Worm (Caenorhabditis elegans) whole organism, young adult: ENCODE measurements around the gene str-176.

Source experiments
- B0035.1 ChIP-seq: sonication (generic microtip); optimal IDR thresholded peaks from 2 replicates; lab custom pipeline; 2016; ENCODE audit warnings: missing genetic modification characterization, mild to moderate bottlenecking, missing compliant biosample characterization, missing genotype, missing genetic modification reagents
- C06A6.2 ChIP-seq: fragments of 200-800 bp; sonication (Bioruptor generic); conservative IDR thresholded peaks from 2 replicates; pipeline ENCODE4 v1.3.6; 2022; ENCODE audit warnings: missing genetic modification characterization, missing compliant biosample characterization
- C17E4.6 ChIP-seq: fragments of 200-800 bp; sonication (Bioruptor generic); IDR thresholded peaks from 2 replicates; pipeline ENCODE4 v1.3.6; 2022; ENCODE audit warnings: missing genetic modification reagents, missing genetic modification characterization, missing compliant biosample characterization
- D2030.7 ChIP-seq: fragments of 200-800 bp; sonication (Bioruptor generic); IDR thresholded peaks from 2 replicates; pipeline ENCODE4 v1.3.6; 2022; ENCODE audit warnings: missing genetic modification reagents, missing genetic modification characterization, missing compliant biosample characterization
- F10E7.11 ChIP-seq: sonication (generic microtip); optimal IDR thresholded peaks from 2 replicates; lab custom pipeline; 2017; ENCODE audit warnings: mild to moderate bottlenecking, missing genetic modification characterization, moderate library complexity, missing compliant biosample characterization
- F33H1.4 ChIP-seq: fragments of 200-800 bp; sonication (Bioruptor generic); IDR thresholded peaks from 2 replicates; pipeline ENCODE4 v1.3.6; 2022; ENCODE audit warnings: missing genetic modification reagents, missing genetic modification characterization, missing compliant biosample characterization
- F37B4.10 ChIP-seq: fragments of 200-800 bp; sonication (Bioruptor generic); IDR thresholded peaks from 2 replicates; pipeline ENCODE4 v1.3.6; 2022; ENCODE audit warnings: missing genetic modification characterization, missing compliant biosample characterization
- F39B2.1 ChIP-seq: fragments of 200-800 bp; sonication (Bioruptor generic); IDR thresholded peaks from 2 replicates; pipeline ENCODE4 v1.3.6; 2022; ENCODE audit warnings: missing genetic modification reagents, missing genetic modification characterization, missing compliant biosample characterization
- F49E8.2 ChIP-seq: sonication (generic microtip); optimal IDR thresholded peaks from 3 replicates; lab custom pipeline; 2017; ENCODE audit warnings: missing genetic modification characterization, mild to moderate bottlenecking, missing compliant biosample characterization, antibody characterized with exemption, moderate library complexity; ENCODE audit not compliant: insufficient read depth
- K12H6.12 ChIP-seq: fragments of 200-800 bp; sonication (Bioruptor generic); optimal IDR thresholded peaks from 2 replicates; lab custom pipeline; 2018; ENCODE audit warnings: mild to moderate bottlenecking, missing genetic modification characterization, missing compliant biosample characterization
- T26A5.8 ChIP-seq: sonication (generic microtip); optimal IDR thresholded peaks from 2 replicates; lab custom pipeline; 2016; ENCODE audit warnings: missing genetic modification characterization, missing compliant biosample characterization
- Y53F4B.3 ChIP-seq: fragments of 200-800 bp; sonication (Bioruptor generic); IDR thresholded peaks from 2 replicates; pipeline ENCODE4 v1.3.6; 2022; ENCODE audit warnings: missing genetic modification reagents, missing genetic modification characterization, missing compliant biosample characterization
- ama-1 ChIP-seq, 3 experiments: fragments of 150-350 bp in 1 of 3; sonication (generic microtip) in 2 of 3; optimal IDR thresholded peaks; 2 replicates each; lab custom pipeline; 2014 to 2018; ENCODE audit warnings: missing biosample characterization in 2 of 3, missing genetic modification characterization in 2 of 3, missing genetic modification reagents in 2 of 3
- atf-7 ChIP-seq: sonication (generic microtip); optimal IDR thresholded peaks from 2 replicates; lab custom pipeline; 2017; ENCODE audit warnings: mild to moderate bottlenecking, missing genetic modification characterization, missing compliant biosample characterization
- attf-6 ChIP-seq: fragments of 200-800 bp; sonication (Bioruptor generic); IDR thresholded peaks from 2 replicates; pipeline ENCODE4 v1.3.6; 2022; ENCODE audit warnings: missing genetic modification reagents, missing genetic modification characterization, missing compliant biosample characterization
- cebp-1 ChIP-seq, 2 experiments: fragments of 200-800 bp in 1 of 2; sonication (Bioruptor generic) in 1 of 2; sonication (generic microtip) in 1 of 2; IDR thresholded peaks in 1 of 2; optimal IDR thresholded peaks in 1 of 2; 2 replicates each; pipeline versions ENCODE4 v1.3.6 to Lab custom; 2017 to 2022; ENCODE audit warnings: missing compliant biosample characterization in 2 of 2, missing genetic modification characterization in 2 of 2, mild to moderate bottlenecking in 1 of 2, missing genetic modification reagents in 1 of 2, moderate library complexity in 1 of 2
- ceh-58 ChIP-seq: fragments of 200-800 bp; sonication (Bioruptor generic); IDR thresholded peaks from 2 replicates; pipeline ENCODE4 v1.3.6; 2022; ENCODE audit warnings: missing genetic modification characterization, missing compliant biosample characterization
- dpff-1 ChIP-seq: sonication (generic microtip); optimal IDR thresholded peaks from 2 replicates; lab custom pipeline; 2017; ENCODE audit warnings: mild to moderate bottlenecking, missing genetic modification characterization, missing compliant biosample characterization
- efl-1 ChIP-seq: fragments of 150-350 bp; optimal IDR thresholded peaks from 2 replicates; lab custom pipeline; 2014; ENCODE audit warnings: missing biosample characterization, missing genetic modification reagents, missing genetic modification characterization
- egl-18 ChIP-seq: fragments of 200-800 bp; sonication (Bioruptor generic); IDR thresholded peaks from 2 replicates; pipeline ENCODE4 v1.3.6; 2022; ENCODE audit warnings: missing genetic modification reagents, missing genetic modification characterization, missing compliant biosample characterization
- egrh-3 ChIP-seq: fragments of 200-800 bp; sonication (Bioruptor generic); IDR thresholded peaks from 2 replicates; pipeline ENCODE4 v1.3.6; 2022; ENCODE audit warnings: missing genetic modification reagents, missing genetic modification characterization, missing compliant biosample characterization
- ets-4 ChIP-seq: fragments of 200-800 bp; sonication (Bioruptor generic); optimal IDR thresholded peaks from 2 replicates; lab custom pipeline; 2018; ENCODE audit warnings: mild to moderate bottlenecking, missing genetic modification characterization, missing compliant biosample characterization
- fkh-3 ChIP-seq: sonication (generic microtip); optimal IDR thresholded peaks from 2 replicates; lab custom pipeline; 2016; ENCODE audit warnings: mild to moderate bottlenecking, missing genetic modification characterization, missing compliant biosample characterization
- him-1 ChIP-seq: sonication (generic microtip); optimal IDR thresholded peaks from 2 replicates; lab custom pipeline; 2016; ENCODE audit warnings: missing genotype, missing genetic modification reagents, missing genetic modification characterization, missing compliant biosample characterization
- hlh-12 ChIP-seq: sonication (generic microtip); optimal IDR thresholded peaks from 2 replicates; lab custom pipeline; 2016; ENCODE audit warnings: missing genetic modification characterization, missing compliant biosample characterization
- hmg-20 ChIP-seq: fragments of 200-800 bp; sonication (Bioruptor generic); IDR thresholded peaks from 2 replicates; pipeline ENCODE4 v1.3.6; 2022; ENCODE audit warnings: missing genetic modification reagents, missing genetic modification characterization, missing compliant biosample characterization
- hrde-1 ChIP-seq: sonication (generic microtip); optimal IDR thresholded peaks from 2 replicates; lab custom pipeline; 2016; ENCODE audit warnings: missing genetic modification characterization, mild to moderate bottlenecking, missing compliant biosample characterization, moderate library complexity, missing genotype, missing genetic modification reagents, borderline replicate concordance
- hsf-1 ChIP-seq: fragments of 200-800 bp; sonication (Bioruptor generic); IDR thresholded peaks from 2 replicates; pipeline ENCODE4 v1.3.6; 2022; ENCODE audit warnings: missing genetic modification reagents, missing genetic modification characterization, missing compliant biosample characterization
- lin-26 ChIP-seq: fragments of 200-800 bp; sonication (Bioruptor generic); IDR thresholded peaks from 2 replicates; pipeline ENCODE4 v1.3.6; 2022; ENCODE audit warnings: missing genetic modification reagents, missing genetic modification characterization, missing compliant biosample characterization
- lin-35 ChIP-seq, 3 experiments: fragments of 150-350 bp in 2 of 3; sonication (generic microtip) in 1 of 3; optimal IDR thresholded peaks; 2 replicates each; lab custom pipeline; 2014 to 2018; ENCODE audit warnings: missing biosample characterization in 3 of 3, missing genetic modification characterization in 3 of 3, missing genetic modification reagents in 3 of 3
- lin-54 ChIP-seq: fragments of 200-800 bp; sonication (Bioruptor generic); optimal IDR thresholded peaks from 2 replicates; lab custom pipeline; 2018; ENCODE audit warnings: mild to moderate bottlenecking, missing genetic modification characterization, missing compliant biosample characterization
- lir-1 ChIP-seq: fragments of 200-800 bp; sonication (Bioruptor generic); conservative IDR thresholded peaks from 2 replicates; pipeline ENCODE4 v1.3.6; 2022; ENCODE audit warnings: missing genetic modification reagents, missing genetic modification characterization, missing compliant biosample characterization
- lsy-27 ChIP-seq: sonication (generic microtip); optimal IDR thresholded peaks from 2 replicates; lab custom pipeline; 2017; ENCODE audit warnings: missing genetic modification characterization, mild to moderate bottlenecking, missing compliant biosample characterization, antibody characterized with exemption, missing genotype, borderline replicate concordance; ENCODE audit not compliant: insufficient read depth
- mel-28 ChIP-seq: sonication (generic microtip); optimal IDR thresholded peaks from 2 replicates; lab custom pipeline; 2016; ENCODE audit warnings: borderline replicate concordance, mild to moderate bottlenecking, missing genetic modification characterization, missing compliant biosample characterization
- nfya-2 ChIP-seq: fragments of 200-800 bp; sonication (Bioruptor generic); IDR thresholded peaks from 2 replicates; pipeline ENCODE4 v1.3.6; 2022; ENCODE audit warnings: missing genetic modification reagents, missing genetic modification characterization, missing compliant biosample characterization
- nfyb-1 ChIP-seq: fragments of 200-800 bp; sonication (Bioruptor generic); IDR thresholded peaks from 2 replicates; pipeline ENCODE4 v1.3.6; 2022; ENCODE audit warnings: missing genetic modification reagents, missing genetic modification characterization, missing compliant biosample characterization
- nhr-120 ChIP-seq: fragments of 200-800 bp; sonication (Bioruptor generic); IDR thresholded peaks from 2 replicates; pipeline ENCODE4 v1.3.6; 2022; ENCODE audit warnings: missing genetic modification characterization, missing compliant biosample characterization
- nhr-27 ChIP-seq: fragments of 200-800 bp; sonication (Bioruptor generic); optimal IDR thresholded peaks from 2 replicates; lab custom pipeline; 2018; ENCODE audit warnings: mild to moderate bottlenecking, missing genetic modification characterization, moderate library complexity, missing compliant biosample characterization
- nhr-80 ChIP-seq: sonication (generic microtip); optimal IDR thresholded peaks from 2 replicates; lab custom pipeline; 2016; ENCODE audit warnings: missing genetic modification characterization, missing compliant biosample characterization
- nhr-90 ChIP-seq: sonication (generic microtip); optimal IDR thresholded peaks from 2 replicates; lab custom pipeline; 2016; ENCODE audit warnings: missing genotype, mild to moderate bottlenecking, missing genetic modification characterization, missing compliant biosample characterization
- pbrm-1 ChIP-seq: fragments of 200-800 bp; sonication (Bioruptor generic); IDR thresholded peaks from 2 replicates; pipeline ENCODE4 v1.3.6; 2022; ENCODE audit warnings: missing genetic modification reagents, missing genetic modification characterization, missing compliant biosample characterization
- rec-8 ChIP-seq, 2 experiments: sonication (generic microtip); optimal IDR thresholded peaks; 2 replicates each; lab custom pipeline; 2016; ENCODE audit warnings: mild to moderate bottlenecking in 2 of 2, missing genetic modification characterization in 2 of 2, missing genetic modification reagents in 2 of 2, missing genotype in 2 of 2, missing biosample characterization in 1 of 2, missing compliant biosample characterization in 1 of 2, moderate library complexity in 1 of 2
- repo-1 ChIP-seq: sonication (generic microtip); optimal IDR thresholded peaks from 2 replicates; lab custom pipeline; 2017; ENCODE audit warnings: mild to moderate bottlenecking, missing genetic modification characterization, missing compliant biosample characterization
- sdz-38 ChIP-seq: sonication (generic microtip); optimal IDR thresholded peaks from 2 replicates; lab custom pipeline; 2016; ENCODE audit warnings: missing genotype, missing genetic modification characterization, missing compliant biosample characterization
- unc-62 ChIP-seq: fragments of 150-350 bp; optimal IDR thresholded peaks from 2 replicates; lab custom pipeline; 2014; ENCODE audit warnings: missing biosample characterization, missing genetic modification reagents, missing genetic modification characterization
- zfh-2 ChIP-seq: fragments of 200-800 bp; sonication (Bioruptor generic); conservative IDR thresholded peaks from 2 replicates; pipeline ENCODE4 v1.3.6; 2022; ENCODE audit warnings: missing genetic modification reagents, missing genetic modification characterization, missing compliant biosample characterization
- ztf-26 ChIP-seq: sonication (generic microtip); optimal IDR thresholded peaks from 2 replicates; lab custom pipeline; 2017; ENCODE audit warnings: missing genetic modification characterization, missing compliant biosample characterization
- ztf-3 ChIP-seq: fragments of 200-800 bp; sonication (Bioruptor generic); optimal IDR thresholded peaks from 2 replicates; lab custom pipeline; 2018; ENCODE audit warnings: mild to moderate bottlenecking, missing genetic modification characterization, missing compliant biosample characterization

Gene str-176

ce11 chrIV:8499956-8500355 lies 36.3 kb upstream of the str-176 start (continued):
- TF ChIP-seq attf-6 (GFP tag; lab: Robert Waterston, UW) (peak; percentile 64), F49E8.2 (tag; lab: Kevin White, UChicago) (peak; percentile 55), repo-1 (no peak), pbrm-1 (GFP tag; lab: Robert Waterston, UW) (peak; percentile 64; the same call in 1 of the 2 replicates), egrh-3 (no peak), C17E4.6 (GFP tag; lab: Robert Waterston, UW) (0 out of 2 replicates have a peak, but pooled peaks have one; percentile 62), lin-54 (GFP tag; lab: Kevin White, UChicago) (peak; percentile 17), mel-28 (tag; lab: Kevin White, UChicago) (no peak), fkh-3 (tag; lab: Kevin White, UChicago) (no peak), lin-26 (peak; percentile 78), C06A6.2 (GFP tag; lab: Robert Waterston, UW) (no peak), F37B4.10 (GFP tag; lab: Robert Waterston, UW) (no peak), nfyb-1 (GFP tag; lab: Robert Waterston, UW) (no peak), atf-7 (tag; lab: Kevin White, UChicago) (no peak), F10E7.11 (tag; lab: Kevin White, UChicago) (no peak), hlh-12 (no peak), cebp-1 (GFP tag; IDR thresholded peaks at IDR 0.05; lab: Robert Waterston, UW) (no peak), cebp-1 (tag; optimal IDR thresholded peaks at IDR 0.05; lab: Kevin White, UChicago) (peak; percentile 13), lir-1 (GFP tag; lab: Robert Waterston, UW) (no peak), K12H6.12 (tag; lab: Kevin White, UChicago) (no peak), F33H1.4 (peak; percentile 41), nhr-27 (no peak), B0035.1 (no peak), dpff-1 (no peak), nhr-120 (GFP tag; lab: Robert Waterston, UW) (no peak), lsy-27 (tag; lab: Kevin White, UChicago) (no peak), nfya-2 (GFP tag; lab: Robert Waterston, UW) (no peak), nhr-90 (no peak), egl-18 (GFP tag; lab: Robert Waterston, UW) (no peak), zfh-2 (GFP tag; lab: Robert Waterston, UW) (no peak), hsf-1 (GFP tag; lab: Robert Waterston, UW) (peak; percentile 85), Y53F4B.3 (GFP tag; lab: Robert Waterston, UW) (no peak), rec-8 (tag; optimal IDR thresholded peaks at IDR 0.05; lab: Kevin White, UChicago) (no peak), unc-62 (GFP tag; lab: Kevin White, UChicago) (no peak), sdz-38 (no peak), him-1 (no peak), D2030.7 (GFP tag; lab: Robert Waterston, UW) (peak; percentile 75), nhr-80 (tag; lab: Kevin White, UChicago) (no peak), hrde-1 (tag; lab: Kevin White, UChicago) (no peak), ets-4 (no peak), F39B2.1 (no peak), T26A5.8 (tag; lab: Kevin White, UChicago) (no peak), ceh-58 (GFP tag; lab: Robert Waterston, UW) (0 out of 2 replicates have a peak, but pooled peaks have one; percentile 27), lin-35 (GFP tag; optimal IDR thresholded peaks at IDR 0.05; lab: Kevin White, UChicago) (no peak), hmg-20 (no peak), ama-1 (optimal IDR thresholded peaks at IDR 0.05; lab: Kevin White, UChicago) (no peak), ama-1 (GFP tag; optimal IDR thresholded peaks at IDR 0.05; lab: Kevin White, UChicago) (peak in 1 of 2 experiments; percentile 15), efl-1 (GFP tag; lab: Kevin White, UChicago) (no peak), ztf-26 (tag; lab: Kevin White, UChicago) (no peak), ztf-3 (no peak)
